Worm (Caenorhabditis elegans) whole organism, L1 larva: ENCODE measurements around the gene K08D8.2.

ENCODE experiments used
- C04F5.9 ChIP-seq: sonication (generic microtip); optimal IDR thresholded peaks from 2 replicates; lab custom pipeline; 2016; ENCODE audit warnings: missing genetic modification characterization, missing compliant biosample characterization
- F16B12.6 ChIP-seq: fragments of 150-350 bp; optimal IDR thresholded peaks from 2 replicates; lab custom pipeline; 2014; ENCODE audit warnings: missing biosample characterization, missing genetic modification characterization
- ama-1 ChIP-seq: fragments of 150-350 bp; optimal IDR thresholded peaks from 2 replicates; lab custom pipeline; 2014
- ceh-82 ChIP-seq, 3 experiments: fragments of 150-350 bp in 1 of 3; sonication (generic microtip) in 2 of 3; optimal IDR thresholded peaks; 2 replicates each; lab custom pipeline; 2014 to 2017; ENCODE audit warnings: missing biosample characterization in 3 of 3, missing genetic modification characterization in 3 of 3
- ceh-88 ChIP-seq: fragments of 200-800 bp; sonication (Bioruptor generic); IDR thresholded peaks from 2 replicates; pipeline ENCODE4 v1.3.6; 2022; ENCODE audit warnings: missing genetic modification characterization, missing compliant biosample characterization
- dsc-1 ChIP-seq: sonication (generic microtip); optimal IDR thresholded peaks from 2 replicates; lab custom pipeline; 2016; ENCODE audit warnings: mild to moderate bottlenecking, missing genetic modification characterization, missing compliant biosample characterization
- egl-13 ChIP-seq: sonication (generic microtip); optimal IDR thresholded peaks from 2 replicates; lab custom pipeline; 2016; ENCODE audit warnings: missing genotype, missing genetic modification reagents, missing genetic modification characterization, missing compliant biosample characterization
- elt-2 ChIP-seq: sonication (generic microtip); optimal IDR thresholded peaks from 2 replicates; lab custom pipeline; 2016; ENCODE audit warnings: missing genetic modification characterization, mild to moderate bottlenecking, inconsistent platforms, missing compliant biosample characterization, missing genetic modification reagents
- elt-3 ChIP-seq, 6 experiments: fragments of 150-350 bp in 1 of 6; sonication (generic microtip); optimal IDR thresholded peaks; 2 replicates each; lab custom pipeline; 2017 to 2018; ENCODE audit warnings: missing biosample characterization in 6 of 6, missing genetic modification characterization in 6 of 6, inconsistent platforms in 1 of 6
- fkh-8 ChIP-seq: sonication (generic microtip); optimal IDR thresholded peaks from 2 replicates; lab custom pipeline; 2016; ENCODE audit warnings: mild to moderate bottlenecking, missing genetic modification characterization, missing compliant biosample characterization
- grh-1 ChIP-seq: fragments of 200-800 bp; sonication (Bioruptor generic); IDR thresholded peaks from 2 replicates; pipeline ENCODE4 v1.3.6; 2022; ENCODE audit warnings: missing genetic modification reagents, missing genetic modification characterization, missing compliant biosample characterization
- hlh-17 ChIP-seq: fragments of 200-800 bp; sonication (Bioruptor generic); optimal IDR thresholded peaks from 2 replicates; lab custom pipeline; 2018; ENCODE audit warnings: missing genetic modification characterization, mild to moderate bottlenecking, missing compliant biosample characterization, moderate library complexity, borderline replicate concordance
- hlh-4 ChIP-seq: sonication (generic microtip); optimal IDR thresholded peaks from 2 replicates; lab custom pipeline; 2016; ENCODE audit warnings: mild to moderate bottlenecking, missing genetic modification characterization, missing compliant biosample characterization
- hpl-2 ChIP-seq: fragments of 150-350 bp; optimal IDR thresholded peaks from 2 replicates; lab custom pipeline; 2014; ENCODE audit warnings: missing biosample characterization, missing genetic modification reagents, missing genetic modification characterization
- irx-1 ChIP-seq: sonication (generic microtip); optimal IDR thresholded peaks from 2 replicates; lab custom pipeline; 2016; ENCODE audit warnings: missing genetic modification characterization, missing compliant biosample characterization
- lin-13 ChIP-seq: fragments of 150-350 bp; optimal IDR thresholded peaks from 2 replicates; lab custom pipeline; 2014; ENCODE audit warnings: missing biosample characterization, missing genetic modification reagents, missing genetic modification characterization
- lin-35 ChIP-seq, 2 experiments: fragments of 150-350 bp; optimal IDR thresholded peaks; 2 replicates each; lab custom pipeline; 2014; ENCODE audit warnings: missing biosample characterization in 2 of 2, missing genetic modification characterization in 2 of 2, missing genetic modification reagents in 2 of 2
- lin-39 ChIP-seq: fragments of 150-350 bp; optimal IDR thresholded peaks from 2 replicates; lab custom pipeline; 2014; ENCODE audit warnings: missing biosample characterization, missing genetic modification reagents, missing genetic modification characterization
- nhr-11 ChIP-seq: fragments of 150-350 bp; optimal IDR thresholded peaks from 2 replicates; lab custom pipeline; 2014; ENCODE audit warnings: missing biosample characterization, missing genetic modification characterization
- nhr-20 ChIP-seq: sonication (generic microtip); optimal IDR thresholded peaks from 2 replicates; lab custom pipeline; 2016; ENCODE audit warnings: mild to moderate bottlenecking, missing genetic modification characterization, missing compliant biosample characterization
- nhr-84 ChIP-seq: sonication (generic microtip); optimal IDR thresholded peaks from 2 replicates; lab custom pipeline; 2017; ENCODE audit warnings: missing biosample characterization, missing genetic modification characterization
- nhr-85 ChIP-seq: sonication (generic microtip); peaks from one replicate; lab custom pipeline; 2016; ENCODE audit warnings: missing genetic modification characterization, inconsistent platforms, missing compliant biosample characterization
- pag-3 ChIP-seq: sonication (generic microtip); optimal IDR thresholded peaks from 2 replicates; lab custom pipeline; 2017; ENCODE audit warnings: missing genetic modification characterization, mild to moderate bottlenecking, missing compliant biosample characterization, antibody characterized with exemption, borderline replicate concordance; ENCODE audit not compliant: insufficient read depth
- pax-3 ChIP-seq: fragments of 200-800 bp; sonication (Bioruptor generic); optimal IDR thresholded peaks from 2 replicates; lab custom pipeline; 2018; ENCODE audit warnings: mild to moderate bottlenecking, missing genetic modification characterization, moderate library complexity, missing compliant biosample characterization
- rnt-1 ChIP-seq: sonication (generic microtip); optimal IDR thresholded peaks from 2 replicates; lab custom pipeline; 2016; ENCODE audit warnings: mild to moderate bottlenecking, missing genetic modification characterization, moderate library complexity, missing compliant biosample characterization
- snu-23 ChIP-seq: sonication (generic microtip); optimal IDR thresholded peaks from 2 replicates; lab custom pipeline; 2016; ENCODE audit warnings: missing genetic modification characterization, missing compliant biosample characterization
- swsn-7 ChIP-seq: sonication (generic microtip); optimal IDR thresholded peaks from 2 replicates; lab custom pipeline; 2016; ENCODE audit warnings: missing genetic modification characterization, missing compliant biosample characterization
- tlp-1 ChIP-seq: fragments of 150-350 bp; optimal IDR thresholded peaks from 2 replicates; lab custom pipeline; 2014; ENCODE audit warnings: missing biosample characterization, missing genetic modification characterization
- unc-130 ChIP-seq: fragments of 150-350 bp; optimal IDR thresholded peaks from 2 replicates; lab custom pipeline; 2017; ENCODE audit warnings: missing biosample characterization, missing genetic modification characterization, inconsistent platforms
- ztf-4 ChIP-seq: fragments of 150-350 bp; optimal IDR thresholded peaks from 2 replicates; lab custom pipeline; 2014; ENCODE audit warnings: missing biosample characterization, missing genetic modification characterization

K08D8.2 gene

ce11 chrIV:12906529-12906928 lies 3.7 kb downstream of the K08D8.2 start, which contains the start of gene K08D8.3:
Gene K08D8.3 (minus strand): TSS chrIV:12906659.
- TF ChIP-seq snu-23 (GFP tag; lab: Kevin White, UChicago) (no peak), pag-3 (tag; lab: Kevin White, UChicago) (no peak), nhr-20 (peak; percentile 11), ama-1 (lab: Kevin White, UChicago) (no peak), elt-3 (tag; optimal IDR thresholded peaks at IDR 0.05; lab: Kevin White, UChicago) (no peak), irx-1 (no peak), lin-35 (GFP tag; optimal IDR thresholded peaks at IDR 0.05; lab: Kevin White, UChicago) (peak in 1 of 2 experiments; percentile 16), fkh-8 (tag; lab: Kevin White, UChicago) (no peak), ceh-88 (GFP tag; lab: Robert Waterston, UW) (no peak), ceh-82 (tag; optimal IDR thresholded peaks at IDR 0.05; lab: Kevin White, UChicago) (no peak), pax-3 (no peak), elt-2 (tag; lab: Kevin White, UChicago) (peak; percentile 86)

DNA sequence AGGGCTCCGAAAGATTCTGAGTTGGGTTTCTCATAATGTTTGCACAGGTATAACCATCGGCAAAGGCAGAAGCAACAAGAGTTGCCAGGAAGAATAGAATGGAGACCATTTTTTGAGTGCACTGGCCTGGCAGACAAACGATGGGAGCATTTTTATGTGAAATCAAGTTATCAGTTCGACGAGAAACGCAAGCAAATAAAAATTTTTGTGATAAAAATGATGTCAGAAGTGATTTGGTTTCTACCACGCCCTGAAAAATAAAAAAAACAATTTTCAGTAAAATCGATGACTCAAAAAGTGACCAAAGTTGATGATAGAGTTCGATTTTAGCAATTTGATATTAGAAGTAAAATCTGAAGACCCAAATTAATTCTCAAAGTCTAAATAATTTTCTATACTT lies 7.0 kb downstream of the K08D8.2 start, which contains the start of gene K08D8.4:
Gene K08D8.4, minus strand, starts transcription at position 128 of the 400 bp plus-strand sequence.
- no peak for TF ChIP-seq grh-1 (GFP tag; lab: Robert Waterston, UW)
- TF ChIP-seq elt-2 (tag; lab: Kevin White, UChicago), result peak; percentile 58

DNA sequence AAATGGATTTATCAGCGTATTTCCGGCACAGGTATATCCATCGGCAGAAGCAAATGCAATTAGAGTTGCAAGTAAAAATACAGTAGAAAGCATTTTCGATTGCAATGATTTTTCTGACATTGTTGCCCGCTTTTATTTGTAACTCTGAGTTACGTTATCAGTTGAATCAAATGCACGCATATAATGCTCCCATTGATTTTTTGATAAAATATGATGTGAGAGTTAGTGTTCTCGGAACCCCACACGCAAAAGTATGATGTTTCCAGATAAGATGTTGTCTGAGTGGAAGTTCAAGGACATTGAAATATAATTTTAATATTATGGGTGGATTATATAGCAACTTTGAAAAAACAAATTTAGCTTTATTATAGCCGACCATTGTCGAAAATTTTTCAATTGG lies 9.1 kb downstream of the K08D8.2 start, which contains the start of gene K08D8.5:
Gene K08D8.5, minus strand, starts transcription at position 140 of the 400 bp plus-strand sequence.
- TF ChIP-seq hlh-4 (tag; lab: Kevin White, UChicago) (no peak), elt-2 (tag; lab: Kevin White, UChicago) (peak; percentile 84)

DNA sequence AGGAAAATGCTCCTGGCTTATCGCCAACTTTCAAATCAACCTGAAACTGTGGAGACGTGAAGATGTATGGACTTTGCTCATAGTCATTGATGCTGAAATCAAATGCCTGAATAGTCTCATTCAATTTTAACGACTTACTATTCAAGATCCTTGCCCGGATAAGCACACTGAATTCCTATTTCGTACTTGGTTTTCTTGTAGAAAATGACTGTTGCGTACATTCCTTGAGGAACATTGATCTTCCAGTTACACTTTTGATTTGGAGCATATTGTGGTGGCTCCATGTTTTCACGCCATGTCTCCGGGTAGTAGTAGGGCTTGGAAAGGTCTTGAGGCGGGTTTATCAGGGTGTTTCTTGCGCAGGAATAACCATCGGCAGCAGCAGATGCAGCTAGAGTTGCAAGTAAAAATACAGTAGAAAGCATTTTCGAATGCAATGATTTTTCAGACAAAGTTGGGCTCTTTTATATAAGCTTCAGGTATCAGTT lies 11.7 kb downstream of the K08D8.2 start, which contains the start of gene irg-6:
Gene irg-6, minus strand, starts transcription at position 438 of the 488 bp plus-strand sequence.
- TF ChIP-seq irx-1 (no peak), nhr-85 (peak; percentile 0), hpl-2 (GFP tag; lab: Kevin White, UChicago) (no peak), ztf-4 (tag; lab: Kevin White, UChicago) (no peak)
- TF ChIP-seq, all 84 proteins: peak for 1

ce11 chrIV:12915479-12915878 lies 12.6 kb downstream of the K08D8.2 start, which contains the start of gene srz-15:
Gene srz-15 (plus strand): TSS chrIV:12915779.
- TF ChIP-seq grh-1 (GFP tag; lab: Robert Waterston, UW) (no peak), F16B12.6 (tag; lab: Kevin White, UChicago) (no peak), C04F5.9 (no peak), nhr-84 (tag; lab: Kevin White, UChicago) (no peak), hlh-17 (GFP tag; lab: Kevin White, UChicago) (no peak), pag-3 (tag; lab: Kevin White, UChicago) (no peak), rnt-1 (no peak), nhr-20 (no peak), nhr-11 (tag; lab: Kevin White, UChicago) (no peak), unc-130 (tag; lab: Kevin White, UChicago) (no peak), dsc-1 (tag; lab: Kevin White, UChicago) (no peak), egl-13 (tag; lab: Kevin White, UChicago) (no peak)

DNA sequence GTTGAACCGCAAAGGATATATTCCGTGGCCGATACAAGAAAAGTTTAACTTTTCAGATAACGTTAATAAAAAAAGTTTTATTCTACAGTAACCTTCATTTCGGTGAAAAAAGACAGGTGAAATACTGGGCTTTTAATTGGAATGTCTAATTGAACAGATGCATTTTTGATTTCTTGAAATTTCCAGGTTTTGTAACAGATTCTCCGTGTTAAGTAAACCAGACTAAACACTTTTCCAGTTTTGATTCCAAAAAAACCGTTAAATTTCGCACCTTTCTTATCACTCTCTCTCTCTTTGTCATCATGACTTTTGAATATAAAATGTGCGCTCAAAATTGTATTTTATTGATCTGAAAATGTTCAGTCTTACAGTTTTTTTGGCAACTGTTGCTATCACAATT lies 15.4 kb downstream of the K08D8.2 start, which contains the start of gene C32H11.3:
Gene C32H11.3, plus strand, starts transcription at position 301 of the 400 bp plus-strand sequence.
- TF ChIP-seq elt-2 (tag; lab: Kevin White, UChicago) (no peak), tlp-1 (tag; lab: Kevin White, UChicago) (no peak), lin-13 (no peak), swsn-7 (tag; lab: Kevin White, UChicago) (no peak), lin-39 (tag; lab: Kevin White, UChicago) (no peak), hlh-4 (tag; lab: Kevin White, UChicago) (peak; percentile 46), nhr-20 (no peak)
